Worm (Caenorhabditis elegans) whole organism, L1 larva: ENCODE data around the gene F59E12.1.

ENCODE experiments used
- F16B12.6 ChIP-seq: fragments of 150-350 bp; optimal IDR thresholded peaks from 2 replicates; lab custom pipeline; 2014; ENCODE audit warnings: missing biosample characterization, missing genetic modification characterization
- Y116A8C.19 ChIP-seq: sonication (generic microtip); optimal IDR thresholded peaks from 2 replicates; lab custom pipeline; 2016; ENCODE audit warnings: missing compliant biosample characterization, missing genetic modification characterization, borderline replicate concordance
- aha-1 ChIP-seq: fragments of 150-350 bp; optimal IDR thresholded peaks from 2 replicates; lab custom pipeline; 2014; ENCODE audit warnings: missing biosample characterization, missing genetic modification characterization
- aly-2 ChIP-seq: fragments of 150-350 bp; optimal IDR thresholded peaks from 2 replicates; lab custom pipeline; 2014; ENCODE audit warnings: missing biosample characterization, missing genetic modification characterization
- ceh-8 ChIP-seq: fragments of 200-800 bp; sonication (Bioruptor generic); optimal IDR thresholded peaks from 2 replicates; lab custom pipeline; 2018; ENCODE audit warnings: mild to moderate bottlenecking, missing genetic modification characterization, moderate library complexity, missing compliant biosample characterization
- ceh-82 ChIP-seq, 3 experiments: fragments of 150-350 bp in 1 of 3; sonication (generic microtip) in 2 of 3; optimal IDR thresholded peaks; 2 replicates each; lab custom pipeline; 2014 to 2017; ENCODE audit warnings: missing biosample characterization in 3 of 3, missing genetic modification characterization in 3 of 3
- ceh-90 ChIP-seq: sonication (generic microtip); optimal IDR thresholded peaks from 2 replicates; lab custom pipeline; 2016; ENCODE audit warnings: missing genetic modification characterization, missing compliant biosample characterization
- dsc-1 ChIP-seq: sonication (generic microtip); optimal IDR thresholded peaks from 2 replicates; lab custom pipeline; 2016; ENCODE audit warnings: mild to moderate bottlenecking, missing genetic modification characterization, missing compliant biosample characterization
- efl-1 ChIP-seq, 4 experiments: fragments of 150-350 bp; optimal IDR thresholded peaks in 3 of 4; peaks in 1 of 4; 1 replicate in 1 of 4; 2 replicates in 3 of 4; lab custom pipeline; 2014; ENCODE audit warnings: missing biosample characterization in 2 of 4, missing genetic modification characterization in 2 of 4, missing genetic modification reagents in 2 of 4
- efl-3 ChIP-seq: fragments of 200-800 bp; sonication (Bioruptor generic); optimal IDR thresholded peaks from 2 replicates; lab custom pipeline; 2018; ENCODE audit warnings: mild to moderate bottlenecking, missing genetic modification characterization, missing compliant biosample characterization
- ets-5 ChIP-seq: fragments of 200-800 bp; sonication (Bioruptor generic); IDR thresholded peaks from 2 replicates; pipeline ENCODE4 v1.3.6; 2022; ENCODE audit warnings: missing genetic modification characterization, missing compliant biosample characterization
- fkh-10 ChIP-seq: sonication (generic microtip); optimal IDR thresholded peaks from 2 replicates; lab custom pipeline; 2017; ENCODE audit warnings: missing biosample characterization, missing genetic modification reagents, missing genetic modification characterization
- fkh-4 ChIP-seq: sonication (generic microtip); optimal IDR thresholded peaks from 2 replicates; lab custom pipeline; 2016; ENCODE audit warnings: missing compliant biosample characterization, missing genetic modification characterization, borderline replicate concordance
- hlh-17 ChIP-seq: fragments of 200-800 bp; sonication (Bioruptor generic); optimal IDR thresholded peaks from 2 replicates; lab custom pipeline; 2018; ENCODE audit warnings: missing genetic modification characterization, mild to moderate bottlenecking, missing compliant biosample characterization, moderate library complexity, borderline replicate concordance
- hlh-4 ChIP-seq: sonication (generic microtip); optimal IDR thresholded peaks from 2 replicates; lab custom pipeline; 2016; ENCODE audit warnings: mild to moderate bottlenecking, missing genetic modification characterization, missing compliant biosample characterization
- jun-1 ChIP-seq: fragments of 150-350 bp; optimal IDR thresholded peaks from 2 replicates; lab custom pipeline; 2014; ENCODE audit warnings: missing biosample characterization, missing genetic modification reagents, missing genetic modification characterization
- lin-14 ChIP-seq: fragments of 200-800 bp; sonication (Bioruptor generic); optimal IDR thresholded peaks from 2 replicates; lab custom pipeline; 2018; ENCODE audit warnings: mild to moderate bottlenecking, missing genetic modification characterization, moderate library complexity, missing compliant biosample characterization
- lin-15B ChIP-seq: fragments of 150-350 bp; sonication (generic microtip); optimal IDR thresholded peaks from 3 replicates; lab custom pipeline; 2014; ENCODE audit warnings: missing biosample characterization, missing genetic modification characterization
- lin-35 ChIP-seq, 2 experiments: fragments of 150-350 bp; optimal IDR thresholded peaks; 2 replicates each; lab custom pipeline; 2014; ENCODE audit warnings: missing biosample characterization in 2 of 2, missing genetic modification characterization in 2 of 2, missing genetic modification reagents in 2 of 2
- lir-3 ChIP-seq: sonication (generic microtip); optimal IDR thresholded peaks from 2 replicates; lab custom pipeline; 2016; ENCODE audit warnings: mild to moderate bottlenecking, missing genetic modification characterization, moderate library complexity, missing compliant biosample characterization; ENCODE audit not compliant: poor library complexity
- lsy-2 ChIP-seq, 2 experiments: fragments of 150-350 bp; optimal IDR thresholded peaks; 2 replicates each; lab custom pipeline; 2014; ENCODE audit warnings: missing biosample characterization in 2 of 2, missing genetic modification characterization in 2 of 2
- mef-2 ChIP-seq: fragments of 150-350 bp; optimal IDR thresholded peaks from 2 replicates; lab custom pipeline; 2014; ENCODE audit warnings: missing biosample characterization, missing genetic modification characterization
- mep-1 ChIP-seq: fragments of 150-350 bp; optimal IDR thresholded peaks from 2 replicates; lab custom pipeline; 2014; ENCODE audit warnings: missing biosample characterization, missing genetic modification characterization
- nhr-11 ChIP-seq: fragments of 150-350 bp; optimal IDR thresholded peaks from 2 replicates; lab custom pipeline; 2014; ENCODE audit warnings: missing biosample characterization, missing genetic modification characterization
- nhr-19 ChIP-seq: fragments of 200-800 bp; sonication (Bioruptor generic); conservative IDR thresholded peaks from 2 replicates; pipeline ENCODE4 v1.3.6; 2022; ENCODE audit warnings: missing genetic modification characterization, missing compliant biosample characterization
- nhr-28 ChIP-seq: fragments of 150-350 bp; optimal IDR thresholded peaks from 2 replicates; lab custom pipeline; 2014; ENCODE audit warnings: missing biosample characterization, missing genetic modification characterization
- nhr-47 ChIP-seq: sonication (generic microtip); optimal IDR thresholded peaks from 2 replicates; lab custom pipeline; 2016; ENCODE audit warnings: mild to moderate bottlenecking, missing genetic modification characterization, moderate library complexity, missing compliant biosample characterization
- nhr-71 ChIP-seq: sonication (generic microtip); optimal IDR thresholded peaks from 2 replicates; lab custom pipeline; 2016; ENCODE audit warnings: mild to moderate bottlenecking, missing genetic modification characterization, moderate library complexity, missing compliant biosample characterization
- nhr-77 ChIP-seq: fragments of 150-350 bp; optimal IDR thresholded peaks from 2 replicates; lab custom pipeline; 2014; ENCODE audit warnings: missing biosample characterization, missing genetic modification characterization
- nhr-85 ChIP-seq: sonication (generic microtip); peaks from one replicate; lab custom pipeline; 2016; ENCODE audit warnings: missing genetic modification characterization, inconsistent platforms, missing compliant biosample characterization
- nhr-90 ChIP-seq: sonication (generic microtip); optimal IDR thresholded peaks from 2 replicates; lab custom pipeline; 2016; ENCODE audit warnings: mild to moderate bottlenecking, missing genetic modification characterization, missing compliant biosample characterization; ENCODE audit not compliant: poor library complexity
- pax-3 ChIP-seq: fragments of 200-800 bp; sonication (Bioruptor generic); optimal IDR thresholded peaks from 2 replicates; lab custom pipeline; 2018; ENCODE audit warnings: mild to moderate bottlenecking, missing genetic modification characterization, moderate library complexity, missing compliant biosample characterization
- pqm-1 ChIP-seq: sonication (generic microtip); optimal IDR thresholded peaks from 3 replicates; lab custom pipeline; 2017; ENCODE audit warnings: missing biosample characterization, missing genetic modification characterization
- rnt-1 ChIP-seq: sonication (generic microtip); optimal IDR thresholded peaks from 2 replicates; lab custom pipeline; 2016; ENCODE audit warnings: mild to moderate bottlenecking, missing genetic modification characterization, moderate library complexity, missing compliant biosample characterization
- skn-1 ChIP-seq: fragments of 150-350 bp; optimal IDR thresholded peaks from 2 replicates; lab custom pipeline; 2014; ENCODE audit warnings: missing biosample characterization, missing genetic modification characterization
- snpc-4 ChIP-seq: fragments of 150-350 bp; optimal IDR thresholded peaks from 2 replicates; lab custom pipeline; 2014; ENCODE audit warnings: missing biosample characterization, missing genetic modification characterization
- sup-37 ChIP-seq: fragments of 200-800 bp; sonication (Bioruptor generic); optimal IDR thresholded peaks from 2 replicates; lab custom pipeline; 2018; ENCODE audit warnings: mild to moderate bottlenecking, missing genetic modification characterization, missing compliant biosample characterization
- tbx-2 ChIP-seq: sonication (generic microtip); optimal IDR thresholded peaks from 2 replicates; lab custom pipeline; 2016; ENCODE audit warnings: missing genetic modification characterization, missing compliant biosample characterization
- tlp-1 ChIP-seq: fragments of 150-350 bp; optimal IDR thresholded peaks from 2 replicates; lab custom pipeline; 2014; ENCODE audit warnings: missing biosample characterization, missing genetic modification characterization
- unc-62 ChIP-seq: fragments of 150-350 bp; optimal IDR thresholded peaks from 2 replicates; lab custom pipeline; 2014; ENCODE audit warnings: missing biosample characterization, missing genetic modification reagents, missing genetic modification characterization
- unc-98 ChIP-seq: fragments of 200-800 bp; sonication (Bioruptor generic); IDR thresholded peaks from 2 replicates; pipeline ENCODE4 v1.3.6; 2022; ENCODE audit warnings: missing genetic modification characterization, missing compliant biosample characterization
- vab-15 ChIP-seq: sonication (generic microtip); optimal IDR thresholded peaks from 2 replicates; lab custom pipeline; 2017; ENCODE audit warnings: missing genotype, mild to moderate bottlenecking, missing genetic modification characterization, missing compliant biosample characterization
- xbp-1 ChIP-seq: sonication (generic microtip); optimal IDR thresholded peaks from 2 replicates; lab custom pipeline; 2016; ENCODE audit warnings: missing genetic modification characterization, missing compliant biosample characterization
- zag-1 ChIP-seq: fragments of 150-350 bp; optimal IDR thresholded peaks from 2 replicates; lab custom pipeline; 2014; ENCODE audit warnings: missing biosample characterization, missing genetic modification characterization
- ztf-11 ChIP-seq, 2 experiments: sonication (generic microtip); optimal IDR thresholded peaks; 2 replicates each; lab custom pipeline; 2016 to 2017; ENCODE audit warnings: missing genetic modification characterization in 2 of 2, missing biosample characterization in 1 of 2, missing compliant biosample characterization in 1 of 2

The F59E12.1 gene

ce11 chrII:5701485-5701884 is 47.2 kb downstream of the F59E12.1 start (continued):
- TF ChIP-seq tbx-2 (tag; lab: Kevin White, UChicago) (peak; percentile 75), nhr-90 (tag; lab: Kevin White, UChicago) (peak; percentile 87), ceh-8 (GFP tag; lab: Kevin White, UChicago) (no peak), fkh-4 (no peak), skn-1 (tag; lab: Kevin White, UChicago) (peak; percentile 34), lin-35 (GFP tag; optimal IDR thresholded peaks at IDR 0.05; lab: Kevin White, UChicago) (peak; percentile 45 to 72), ceh-82 (tag; optimal IDR thresholded peaks at IDR 0.05; lab: Kevin White, UChicago) (peak; percentile 44 to 80 (median 70)), lin-14 (GFP tag; lab: Kevin White, UChicago) (peak; percentile 71), hlh-17 (GFP tag; lab: Kevin White, UChicago) (no peak), lsy-2 (tag; optimal IDR thresholded peaks at IDR 0.05; lab: Kevin White, UChicago) (peak; percentile 55 to 77), lin-15B (tag; lab: Kevin White, UChicago) (peak; percentile 36), pax-3 (tag; lab: Kevin White, UChicago) (no peak), aly-2 (tag; lab: Kevin White, UChicago) (peak; percentile 49), unc-98 (GFP tag; lab: Robert Waterston, UW) (no peak), jun-1 (tag; lab: Kevin White, UChicago) (peak; percentile 9), ets-5 (GFP tag; lab: Robert Waterston, UW) (no peak), nhr-19 (GFP tag; lab: Robert Waterston, UW) (peak; percentile 89), xbp-1 (tag; lab: Kevin White, UChicago) (peak; percentile 67), ceh-90 (tag; lab: Kevin White, UChicago) (no peak), tlp-1 (tag; lab: Kevin White, UChicago) (no peak), pqm-1 (tag; lab: Kevin White, UChicago) (no peak), aha-1 (no peak), hlh-4 (tag; lab: Kevin White, UChicago) (no peak), unc-62 (GFP tag; lab: Kevin White, UChicago) (no peak), F16B12.6 (peak; percentile 12), nhr-77 (peak; percentile 60), rnt-1 (tag; lab: Kevin White, UChicago) (peak; percentile 93), vab-15 (no peak), sup-37 (peak; percentile 54), efl-1 (optimal IDR thresholded peaks at IDR 0.05; lab: Kevin White, UChicago) (peak; percentile 56 to 69), efl-1 (GFP tag; optimal IDR thresholded peaks at IDR 0.05 in 1 of 2; lab: Kevin White, UChicago) (peak; percentile 32 to 95), snpc-4 (peak; percentile 99), fkh-10 (GFP tag; lab: Kevin White, UChicago) (no peak), zag-1 (tag; lab: Kevin White, UChicago) (no peak), efl-3 (GFP tag; lab: Kevin White, UChicago) (no peak), mef-2 (no peak), nhr-85 (peak; percentile 91), lir-3 (tag; lab: Kevin White, UChicago) (peak; percentile 36), mep-1 (tag; lab: Kevin White, UChicago) (peak; percentile 51), nhr-71 (tag; lab: Kevin White, UChicago) (peak; percentile 89), dsc-1 (tag; lab: Kevin White, UChicago) (peak; percentile 71), nhr-11 (no peak), nhr-28 (tag; lab: Kevin White, UChicago) (no peak), nhr-47 (peak; percentile 89), Y116A8C.19 (tag; lab: Kevin White, UChicago) (no peak), ztf-11 (tag; optimal IDR thresholded peaks at IDR 0.05; lab: Kevin White, UChicago) (no peak)
